Worm (Caenorhabditis elegans) whole organism, L1 larva: ENCODE measurements around the gene C13C4.7.
A peak's percentile ranks its signal among the peaks of the same experiment; 100 is the strongest.

Experiments used
- C04F5.9 ChIP-seq: sonication (generic microtip); optimal IDR thresholded peaks from 2 replicates; lab custom pipeline; 2016; ENCODE audit warnings: missing genetic modification characterization, missing compliant biosample characterization
- C16A3.4 ChIP-seq: fragments of 150-350 bp; optimal IDR thresholded peaks from 2 replicates; lab custom pipeline; 2014; ENCODE audit warnings: missing biosample characterization, missing genetic modification characterization
- C34B4.2 ChIP-seq: sonication (generic microtip); optimal IDR thresholded peaks from 2 replicates; lab custom pipeline; 2017; ENCODE audit warnings: mild to moderate bottlenecking, missing genetic modification characterization, missing compliant biosample characterization
- Y116A8C.19 ChIP-seq: sonication (generic microtip); optimal IDR thresholded peaks from 2 replicates; lab custom pipeline; 2016; ENCODE audit warnings: missing compliant biosample characterization, missing genetic modification characterization, borderline replicate concordance
- alr-1 ChIP-seq: fragments of 200-800 bp; sonication (Bioruptor generic); optimal IDR thresholded peaks from 2 replicates; lab custom pipeline; 2018; ENCODE audit warnings: borderline replicate concordance, mild to moderate bottlenecking, missing genetic modification characterization, missing compliant biosample characterization
- aly-2 ChIP-seq: fragments of 150-350 bp; optimal IDR thresholded peaks from 2 replicates; lab custom pipeline; 2014; ENCODE audit warnings: missing biosample characterization, missing genetic modification characterization
- ama-1 ChIP-seq: fragments of 150-350 bp; optimal IDR thresholded peaks from 2 replicates; lab custom pipeline; 2014
- blmp-1 ChIP-seq: fragments of 150-350 bp; optimal IDR thresholded peaks from 2 replicates; lab custom pipeline; 2014; ENCODE audit warnings: missing biosample characterization, missing genetic modification characterization
- ceh-8 ChIP-seq: fragments of 200-800 bp; sonication (Bioruptor generic); optimal IDR thresholded peaks from 2 replicates; lab custom pipeline; 2018; ENCODE audit warnings: mild to moderate bottlenecking, missing genetic modification characterization, moderate library complexity, missing compliant biosample characterization
- ceh-82 ChIP-seq, 3 experiments: fragments of 150-350 bp in 1 of 3; sonication (generic microtip) in 2 of 3; optimal IDR thresholded peaks; 2 replicates each; lab custom pipeline; 2014 to 2017; ENCODE audit warnings: missing biosample characterization in 3 of 3, missing genetic modification characterization in 3 of 3
- ceh-88 ChIP-seq: fragments of 200-800 bp; sonication (Bioruptor generic); IDR thresholded peaks from 2 replicates; pipeline ENCODE4 v1.3.6; 2022; ENCODE audit warnings: missing genetic modification characterization, missing compliant biosample characterization
- efl-1 ChIP-seq, 4 experiments: fragments of 150-350 bp; optimal IDR thresholded peaks in 3 of 4; peaks in 1 of 4; 1 replicate in 1 of 4; 2 replicates in 3 of 4; lab custom pipeline; 2014; ENCODE audit warnings: missing biosample characterization in 2 of 4, missing genetic modification characterization in 2 of 4, missing genetic modification reagents in 2 of 4
- egl-27 ChIP-seq, 2 experiments: fragments of 150-350 bp in 1 of 2; sonication (generic microtip); optimal IDR thresholded peaks; 3 replicates each; lab custom pipeline; 2017 to 2018; ENCODE audit warnings: missing biosample characterization in 2 of 2, missing genetic modification characterization in 2 of 2, missing genetic modification reagents in 2 of 2
- elt-2 ChIP-seq: sonication (generic microtip); optimal IDR thresholded peaks from 2 replicates; lab custom pipeline; 2016; ENCODE audit warnings: missing genetic modification characterization, mild to moderate bottlenecking, inconsistent platforms, missing compliant biosample characterization, missing genetic modification reagents
- elt-3 ChIP-seq, 6 experiments: fragments of 150-350 bp in 1 of 6; sonication (generic microtip); optimal IDR thresholded peaks; 2 replicates each; lab custom pipeline; 2017 to 2018; ENCODE audit warnings: missing biosample characterization in 6 of 6, missing genetic modification characterization in 6 of 6, inconsistent platforms in 1 of 6
- ets-5 ChIP-seq: fragments of 200-800 bp; sonication (Bioruptor generic); IDR thresholded peaks from 2 replicates; pipeline ENCODE4 v1.3.6; 2022; ENCODE audit warnings: missing genetic modification characterization, missing compliant biosample characterization
- hlh-4 ChIP-seq: sonication (generic microtip); optimal IDR thresholded peaks from 2 replicates; lab custom pipeline; 2016; ENCODE audit warnings: mild to moderate bottlenecking, missing genetic modification characterization, missing compliant biosample characterization
- isw-1 ChIP-seq: fragments of 200-800 bp; sonication (Bioruptor generic); IDR thresholded peaks from 2 replicates; pipeline ENCODE4 v1.3.6; 2022; ENCODE audit warnings: missing genetic modification characterization, missing compliant biosample characterization
- lin-13 ChIP-seq: fragments of 150-350 bp; optimal IDR thresholded peaks from 2 replicates; lab custom pipeline; 2014; ENCODE audit warnings: missing biosample characterization, missing genetic modification reagents, missing genetic modification characterization
- lin-14 ChIP-seq: fragments of 200-800 bp; sonication (Bioruptor generic); optimal IDR thresholded peaks from 2 replicates; lab custom pipeline; 2018; ENCODE audit warnings: mild to moderate bottlenecking, missing genetic modification characterization, moderate library complexity, missing compliant biosample characterization
- lin-35 ChIP-seq, 2 experiments: fragments of 150-350 bp; optimal IDR thresholded peaks; 2 replicates each; lab custom pipeline; 2014; ENCODE audit warnings: missing biosample characterization in 2 of 2, missing genetic modification characterization in 2 of 2, missing genetic modification reagents in 2 of 2
- lin-39 ChIP-seq: fragments of 150-350 bp; optimal IDR thresholded peaks from 2 replicates; lab custom pipeline; 2014; ENCODE audit warnings: missing biosample characterization, missing genetic modification reagents, missing genetic modification characterization
- lsy-2 ChIP-seq, 2 experiments: fragments of 150-350 bp; optimal IDR thresholded peaks; 2 replicates each; lab custom pipeline; 2014; ENCODE audit warnings: missing biosample characterization in 2 of 2, missing genetic modification characterization in 2 of 2
- mab-9 ChIP-seq: fragments of 200-800 bp; sonication (Bioruptor generic); IDR thresholded peaks from 2 replicates; pipeline ENCODE4 v1.3.6; 2022; ENCODE audit warnings: missing genetic modification reagents, missing genetic modification characterization, missing compliant biosample characterization
- mdl-1 ChIP-seq, 2 experiments: fragments of 150-350 bp; optimal IDR thresholded peaks; 2 replicates each; lab custom pipeline; 2014 to 2017; ENCODE audit warnings: missing biosample characterization in 2 of 2, missing genetic modification characterization in 2 of 2, inconsistent platforms in 1 of 2
- mef-2 ChIP-seq: fragments of 150-350 bp; optimal IDR thresholded peaks from 2 replicates; lab custom pipeline; 2014; ENCODE audit warnings: missing biosample characterization, missing genetic modification characterization
- nhr-11 ChIP-seq: fragments of 150-350 bp; optimal IDR thresholded peaks from 2 replicates; lab custom pipeline; 2014; ENCODE audit warnings: missing biosample characterization, missing genetic modification characterization
- nhr-20 ChIP-seq: sonication (generic microtip); optimal IDR thresholded peaks from 2 replicates; lab custom pipeline; 2016; ENCODE audit warnings: mild to moderate bottlenecking, missing genetic modification characterization, missing compliant biosample characterization
- nhr-237 ChIP-seq: fragments of 150-350 bp; optimal IDR thresholded peaks from 2 replicates; lab custom pipeline; 2014; ENCODE audit warnings: missing biosample characterization, missing genetic modification characterization
- nhr-71 ChIP-seq: sonication (generic microtip); optimal IDR thresholded peaks from 2 replicates; lab custom pipeline; 2016; ENCODE audit warnings: mild to moderate bottlenecking, missing genetic modification characterization, moderate library complexity, missing compliant biosample characterization
- nhr-76 ChIP-seq: sonication (generic microtip); optimal IDR thresholded peaks from 2 replicates; lab custom pipeline; 2017; ENCODE audit warnings: missing biosample characterization, missing genetic modification characterization
- nhr-77 ChIP-seq: fragments of 150-350 bp; optimal IDR thresholded peaks from 2 replicates; lab custom pipeline; 2014; ENCODE audit warnings: missing biosample characterization, missing genetic modification characterization
- nhr-85 ChIP-seq: sonication (generic microtip); peaks from one replicate; lab custom pipeline; 2016; ENCODE audit warnings: missing genetic modification characterization, inconsistent platforms, missing compliant biosample characterization
- nhr-90 ChIP-seq: sonication (generic microtip); optimal IDR thresholded peaks from 2 replicates; lab custom pipeline; 2016; ENCODE audit warnings: mild to moderate bottlenecking, missing genetic modification characterization, missing compliant biosample characterization; ENCODE audit not compliant: poor library complexity
- pag-3 ChIP-seq: sonication (generic microtip); optimal IDR thresholded peaks from 2 replicates; lab custom pipeline; 2017; ENCODE audit warnings: missing genetic modification characterization, mild to moderate bottlenecking, missing compliant biosample characterization, antibody characterized with exemption, borderline replicate concordance; ENCODE audit not compliant: insufficient read depth
- pax-3 ChIP-seq: fragments of 200-800 bp; sonication (Bioruptor generic); optimal IDR thresholded peaks from 2 replicates; lab custom pipeline; 2018; ENCODE audit warnings: mild to moderate bottlenecking, missing genetic modification characterization, moderate library complexity, missing compliant biosample characterization
- skn-1 ChIP-seq: fragments of 150-350 bp; optimal IDR thresholded peaks from 2 replicates; lab custom pipeline; 2014; ENCODE audit warnings: missing biosample characterization, missing genetic modification characterization
- snpc-4 ChIP-seq: fragments of 150-350 bp; optimal IDR thresholded peaks from 2 replicates; lab custom pipeline; 2014; ENCODE audit warnings: missing biosample characterization, missing genetic modification characterization
- snu-23 ChIP-seq: sonication (generic microtip); optimal IDR thresholded peaks from 2 replicates; lab custom pipeline; 2016; ENCODE audit warnings: missing genetic modification characterization, missing compliant biosample characterization
- sptf-1 ChIP-seq: fragments of 150-350 bp; optimal IDR thresholded peaks from 2 replicates; lab custom pipeline; 2014; ENCODE audit warnings: missing biosample characterization, missing genetic modification characterization
- tlp-1 ChIP-seq: fragments of 150-350 bp; optimal IDR thresholded peaks from 2 replicates; lab custom pipeline; 2014; ENCODE audit warnings: missing biosample characterization, missing genetic modification characterization
- unc-130 ChIP-seq: fragments of 150-350 bp; optimal IDR thresholded peaks from 2 replicates; lab custom pipeline; 2017; ENCODE audit warnings: missing biosample characterization, missing genetic modification characterization, inconsistent platforms
- unc-62 ChIP-seq: fragments of 150-350 bp; optimal IDR thresholded peaks from 2 replicates; lab custom pipeline; 2014; ENCODE audit warnings: missing biosample characterization, missing genetic modification reagents, missing genetic modification characterization
- zag-1 ChIP-seq: fragments of 150-350 bp; optimal IDR thresholded peaks from 2 replicates; lab custom pipeline; 2014; ENCODE audit warnings: missing biosample characterization, missing genetic modification characterization
- ztf-11 ChIP-seq, 2 experiments: sonication (generic microtip); optimal IDR thresholded peaks; 2 replicates each; lab custom pipeline; 2016 to 2017; ENCODE audit warnings: missing genetic modification characterization in 2 of 2, missing biosample characterization in 1 of 2, missing compliant biosample characterization in 1 of 2
- ztf-4 ChIP-seq: fragments of 150-350 bp; optimal IDR thresholded peaks from 2 replicates; lab custom pipeline; 2014; ENCODE audit warnings: missing biosample characterization, missing genetic modification characterization

The C13C4.7 gene

DNA sequence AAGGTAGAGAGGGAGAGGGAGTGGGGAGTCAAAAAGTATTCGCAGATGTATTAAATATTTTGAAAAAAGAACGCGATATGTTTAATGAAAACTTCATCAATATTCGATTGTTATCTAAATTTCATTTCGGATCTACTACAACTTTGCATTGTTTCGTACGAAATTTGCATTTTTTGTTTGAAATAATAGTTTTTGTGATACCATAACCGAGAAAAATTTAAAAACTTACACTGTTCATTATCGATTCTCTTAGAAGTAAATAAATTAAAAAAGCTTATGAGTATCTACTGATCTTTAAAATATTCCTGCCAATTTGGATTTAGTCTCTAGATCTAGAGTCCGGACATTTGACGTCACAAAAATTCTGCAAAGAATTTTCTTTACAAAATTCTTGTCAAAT is 40.0 kb downstream of the C13C4.7 start, which contains the start of gene R07B7.9:
Gene R07B7.9 (minus strand): TSS at position 101 of the 400 bp plus-strand sequence.
- TF ChIP-seq ztf-11 (tag; optimal IDR thresholded peaks at IDR 0.05; lab: Kevin White, UChicago): no peak
- no peak for TF ChIP-seq snpc-4 (tag; lab: Kevin White, UChicago)
- no peak for TF ChIP-seq C34B4.2

DNA sequence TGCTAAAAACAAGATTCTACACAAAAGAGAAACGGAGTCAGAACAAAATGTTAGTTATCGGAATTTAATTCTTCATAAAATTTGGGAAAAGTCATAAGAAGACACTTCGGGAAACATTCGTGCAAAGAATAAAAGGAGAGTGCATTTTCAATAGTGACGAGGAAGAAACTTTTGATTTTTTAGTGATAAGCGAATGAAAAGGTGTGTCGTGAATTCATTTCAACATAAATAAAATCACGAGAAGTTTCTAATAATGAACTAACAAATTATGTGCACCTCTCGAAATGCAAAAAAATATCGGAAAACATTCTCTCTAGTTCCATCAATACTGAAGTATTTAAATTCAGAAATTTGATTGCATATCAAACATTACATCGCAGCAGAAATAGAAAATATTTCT is 44.3 kb downstream of the C13C4.7 start:
- TF ChIP-seq hlh-4 (tag; lab: Kevin White, UChicago) (no peak), nhr-11 (tag; lab: Kevin White, UChicago) (no peak), elt-2 (tag; lab: Kevin White, UChicago) (peak; percentile 29), C04F5.9 (tag; lab: Kevin White, UChicago) (no peak), efl-1 (optimal IDR thresholded peaks at IDR 0.05; lab: Kevin White, UChicago) (no peak), efl-1 (GFP tag; optimal IDR thresholded peaks at IDR 0.05 in 1 of 2; lab: Kevin White, UChicago) (peak in 1 of 2 experiments; percentile 45), zag-1 (no peak), skn-1 (tag; lab: Kevin White, UChicago) (no peak)

DNA sequence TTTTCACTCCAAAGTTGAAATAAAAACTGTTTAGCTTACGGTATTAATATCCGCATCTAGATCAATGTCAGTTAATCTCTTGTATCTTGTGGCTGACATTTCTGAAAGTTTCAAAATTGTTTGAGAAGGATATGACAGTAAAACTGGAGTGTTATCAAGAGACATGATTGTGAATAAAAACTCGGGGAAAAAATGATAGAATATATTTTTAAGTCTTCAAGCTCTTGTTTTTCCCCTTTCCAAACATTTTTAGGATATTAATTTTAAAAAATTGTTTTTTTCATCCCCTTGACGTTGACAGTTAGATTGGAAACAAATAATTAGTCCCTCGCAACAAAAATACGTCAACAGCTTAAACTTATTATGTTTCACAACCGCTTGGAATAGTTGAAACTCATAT is 45.4 kb downstream of the C13C4.7 start, which contains the start of gene R07B7.6:
Gene R07B7.6 (minus strand): TSS at position 101 of the 400 bp plus-strand sequence.
- TF ChIP-seq alr-1 (tag; lab: Kevin White, UChicago): no peak
- no peak for TF ChIP-seq mab-9 (GFP tag; lab: Robert Waterston, UW)
- no peak for TF ChIP-seq ets-5 (GFP tag; lab: Robert Waterston, UW)
- no peak for TF ChIP-seq lin-13 (GFP tag; lab: Kevin White, UChicago)
- no peak for TF ChIP-seq egl-27 (tag; optimal IDR thresholded peaks at IDR 0.05; lab: Kevin White, UChicago)
- no peak for TF ChIP-seq ztf-4 (tag; lab: Kevin White, UChicago)
- TF ChIP-seq tlp-1 (tag; lab: Kevin White, UChicago): no peak
- no peak for TF ChIP-seq unc-62 (GFP tag; lab: Kevin White, UChicago)
- no peak for TF ChIP-seq ceh-82 (tag; optimal IDR thresholded peaks at IDR 0.05; lab: Kevin White, UChicago)

ce11 chrV:12071483-12071882 is 48.8 kb downstream of the C13C4.7 start:
- TF ChIP-seq mab-9 (GFP tag; lab: Robert Waterston, UW) (no peak), isw-1 (GFP tag; lab: Robert Waterston, UW) (no peak), C04F5.9 (tag; lab: Kevin White, UChicago) (no peak), nhr-90 (no peak), ceh-82 (tag; optimal IDR thresholded peaks at IDR 0.05; lab: Kevin White, UChicago) (no peak), nhr-71 (tag; lab: Kevin White, UChicago) (peak; percentile 59), mef-2 (tag; lab: Kevin White, UChicago) (no peak), aly-2 (tag; lab: Kevin White, UChicago) (no peak), C16A3.4 (peak; percentile 16), hlh-4 (tag; lab: Kevin White, UChicago) (no peak), nhr-76 (no peak), elt-3 (tag; optimal IDR thresholded peaks at IDR 0.05; lab: Kevin White, UChicago) (peak in 4 of 6 experiments; percentile 41 to 93 (median 89)), ceh-8 (GFP tag; lab: Kevin White, UChicago) (no peak), ceh-88 (no peak), Y116A8C.19 (tag; lab: Kevin White, UChicago) (no peak), lin-13 (GFP tag; lab: Kevin White, UChicago) (no peak), nhr-85 (peak; percentile 94), lin-14 (GFP tag; lab: Kevin White, UChicago) (peak; percentile 81), unc-130 (peak; percentile 35), pag-3 (tag; lab: Kevin White, UChicago) (no peak), lin-35 (GFP tag; optimal IDR thresholded peaks at IDR 0.05; lab: Kevin White, UChicago) (peak in 1 of 2 experiments; percentile 38), nhr-77 (tag; lab: Kevin White, UChicago) (no peak), lin-39 (tag; lab: Kevin White, UChicago) (no peak), sptf-1 (no peak), lsy-2 (tag; optimal IDR thresholded peaks at IDR 0.05; lab: Kevin White, UChicago) (no peak), snu-23 (GFP tag; lab: Kevin White, UChicago) (peak; percentile 66), nhr-237 (tag; lab: Kevin White, UChicago) (no peak), efl-1 (optimal IDR thresholded peaks at IDR 0.05; lab: Kevin White, UChicago) (no peak), efl-1 (GFP tag; optimal IDR thresholded peaks at IDR 0.05 in 1 of 2; lab: Kevin White, UChicago) (no peak), blmp-1 (peak; percentile 72), ama-1 (lab: Kevin White, UChicago) (no peak), pax-3 (tag; lab: Kevin White, UChicago) (no peak), mdl-1 (tag; optimal IDR thresholded peaks at IDR 0.05; lab: Kevin White, UChicago) (peak in 1 of 2 experiments; percentile 79), nhr-20 (tag; lab: Kevin White, UChicago) (peak; percentile 79)
